Worm (Caenorhabditis elegans) whole organism, L4 larva: Measurements from ENCODE around the gene efn-3.

ENCODE experiments used
- R02D3.7 ChIP-seq: fragments of 150-350 bp; sonication (generic microtip); optimal IDR thresholded peaks from 3 replicates; lab custom pipeline; 2014; ENCODE audit warnings: missing biosample characterization, missing genetic modification characterization
- ama-1 ChIP-seq: fragments of 150-350 bp; optimal IDR thresholded peaks from 2 replicates; lab custom pipeline; 2014; ENCODE audit warnings: inconsistent platforms, mixed read lengths
- dve-1 ChIP-seq: sonication (generic microtip); optimal IDR thresholded peaks from 2 replicates; lab custom pipeline; 2017; ENCODE audit warnings: antibody characterized with exemption, mild to moderate bottlenecking, missing genetic modification characterization, missing compliant biosample characterization; ENCODE audit not compliant: insufficient read depth
- hmg-1.1 ChIP-seq: fragments of 200-800 bp; sonication (Bioruptor generic); IDR thresholded peaks from 2 replicates; pipeline ENCODE4 v1.3.6; 2022; ENCODE audit warnings: missing genetic modification reagents, missing genetic modification characterization, missing compliant biosample characterization
- jun-1 ChIP-seq: fragments of 150-350 bp; optimal IDR thresholded peaks from 2 replicates; lab custom pipeline; 2014; ENCODE audit warnings: missing biosample characterization, missing genetic modification reagents, missing genetic modification characterization
- skn-1 ChIP-seq: fragments of 150-350 bp; optimal IDR thresholded peaks from 2 replicates; lab custom pipeline; 2014; ENCODE audit warnings: missing biosample characterization, missing genetic modification characterization
- unc-39 ChIP-seq: sonication (generic microtip); optimal IDR thresholded peaks from 2 replicates; lab custom pipeline; 2017; ENCODE audit warnings: missing biosample characterization, missing genetic modification characterization

DNA sequence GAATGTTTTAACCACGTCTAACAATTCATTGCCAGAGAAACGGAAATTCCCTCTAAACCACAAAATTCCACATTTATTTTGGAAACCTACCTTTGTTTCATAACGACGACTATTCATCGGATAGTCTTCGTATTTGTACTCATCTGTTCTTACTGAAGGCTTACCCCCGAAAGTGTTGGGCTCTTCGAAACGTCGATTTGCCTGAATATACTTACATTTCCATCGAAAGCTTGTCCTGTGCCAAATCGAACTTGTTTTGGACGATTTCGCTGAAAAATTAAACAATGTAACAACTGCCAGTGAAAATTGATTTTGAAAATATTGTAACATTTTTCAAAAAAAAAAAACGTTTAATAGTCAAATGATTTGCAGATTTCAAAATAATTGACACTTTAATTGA lies 14.7 kb downstream of the efn-3 start, which contains the start of gene F02D10.3:
- TF ChIP-seq jun-1 (no peak), ama-1 (lab: Kevin White, UChicago) (no peak), skn-1 (tag; lab: Kevin White, UChicago) (no peak), unc-39 (tag; lab: Kevin White, UChicago) (no peak), hmg-1.1 (GFP tag; lab: Robert Waterston, UW) (no peak), dve-1 (tag; lab: Kevin White, UChicago) (no peak), R02D3.7 (no peak)
